Worm (Caenorhabditis elegans) whole organism, L1 larva: ENCODE data around the gene T12D8.9.

Experiments
- F16B12.6 ChIP-seq: fragments of 150-350 bp; optimal IDR thresholded peaks from 2 replicates; lab custom pipeline; 2014; ENCODE audit warnings: missing biosample characterization, missing genetic modification characterization
- alr-1 ChIP-seq: fragments of 200-800 bp; sonication (Bioruptor generic); optimal IDR thresholded peaks from 2 replicates; lab custom pipeline; 2018; ENCODE audit warnings: borderline replicate concordance, mild to moderate bottlenecking, missing genetic modification characterization, missing compliant biosample characterization
- aly-2 ChIP-seq: fragments of 150-350 bp; optimal IDR thresholded peaks from 2 replicates; lab custom pipeline; 2014; ENCODE audit warnings: missing biosample characterization, missing genetic modification characterization
- blmp-1 ChIP-seq: fragments of 150-350 bp; optimal IDR thresholded peaks from 2 replicates; lab custom pipeline; 2014; ENCODE audit warnings: missing biosample characterization, missing genetic modification characterization
- ceh-63 ChIP-seq: fragments of 200-800 bp; sonication (Bioruptor generic); optimal IDR thresholded peaks from 2 replicates; lab custom pipeline; 2018; ENCODE audit warnings: mild to moderate bottlenecking, missing genetic modification characterization, missing compliant biosample characterization
- ceh-88 ChIP-seq: fragments of 200-800 bp; sonication (Bioruptor generic); IDR thresholded peaks from 2 replicates; pipeline ENCODE4 v1.3.6; 2022; ENCODE audit warnings: missing genetic modification characterization, missing compliant biosample characterization
- ces-1 ChIP-seq: fragments of 150-350 bp; optimal IDR thresholded peaks from 2 replicates; lab custom pipeline; 2014; ENCODE audit warnings: missing biosample characterization, missing genetic modification reagents, missing genetic modification characterization
- dpl-1 ChIP-seq, 3 experiments: fragments of 150-350 bp in 2 of 3; sonication (generic microtip) in 1 of 3; optimal IDR thresholded peaks; 2 replicates each; lab custom pipeline; 2014 to 2017; ENCODE audit warnings: missing biosample characterization in 3 of 3, missing genetic modification characterization in 3 of 3, missing genetic modification reagents in 3 of 3
- egl-13 ChIP-seq: sonication (generic microtip); optimal IDR thresholded peaks from 2 replicates; lab custom pipeline; 2016; ENCODE audit warnings: missing genotype, missing genetic modification reagents, missing genetic modification characterization, missing compliant biosample characterization
- elt-3 ChIP-seq, 6 experiments: fragments of 150-350 bp in 1 of 6; sonication (generic microtip); optimal IDR thresholded peaks; 2 replicates each; lab custom pipeline; 2017 to 2018; ENCODE audit warnings: missing biosample characterization in 6 of 6, missing genetic modification characterization in 6 of 6, inconsistent platforms in 1 of 6
- ets-5 ChIP-seq: fragments of 200-800 bp; sonication (Bioruptor generic); IDR thresholded peaks from 2 replicates; pipeline ENCODE4 v1.3.6; 2022; ENCODE audit warnings: missing genetic modification characterization, missing compliant biosample characterization
- grh-1 ChIP-seq: fragments of 200-800 bp; sonication (Bioruptor generic); IDR thresholded peaks from 2 replicates; pipeline ENCODE4 v1.3.6; 2022; ENCODE audit warnings: missing genetic modification reagents, missing genetic modification characterization, missing compliant biosample characterization
- irx-1 ChIP-seq: sonication (generic microtip); optimal IDR thresholded peaks from 2 replicates; lab custom pipeline; 2016; ENCODE audit warnings: missing genetic modification characterization, missing compliant biosample characterization
- isw-1 ChIP-seq: fragments of 200-800 bp; sonication (Bioruptor generic); IDR thresholded peaks from 2 replicates; pipeline ENCODE4 v1.3.6; 2022; ENCODE audit warnings: missing genetic modification characterization, missing compliant biosample characterization
- lin-35 ChIP-seq, 2 experiments: fragments of 150-350 bp; optimal IDR thresholded peaks; 2 replicates each; lab custom pipeline; 2014; ENCODE audit warnings: missing biosample characterization in 2 of 2, missing genetic modification characterization in 2 of 2, missing genetic modification reagents in 2 of 2
- lin-39 ChIP-seq: fragments of 150-350 bp; optimal IDR thresholded peaks from 2 replicates; lab custom pipeline; 2014; ENCODE audit warnings: missing biosample characterization, missing genetic modification reagents, missing genetic modification characterization
- lir-3 ChIP-seq: sonication (generic microtip); optimal IDR thresholded peaks from 2 replicates; lab custom pipeline; 2016; ENCODE audit warnings: mild to moderate bottlenecking, missing genetic modification characterization, moderate library complexity, missing compliant biosample characterization; ENCODE audit not compliant: poor library complexity
- lsy-2 ChIP-seq, 2 experiments: fragments of 150-350 bp; optimal IDR thresholded peaks; 2 replicates each; lab custom pipeline; 2014; ENCODE audit warnings: missing biosample characterization in 2 of 2, missing genetic modification characterization in 2 of 2
- mab-9 ChIP-seq: fragments of 200-800 bp; sonication (Bioruptor generic); IDR thresholded peaks from 2 replicates; pipeline ENCODE4 v1.3.6; 2022; ENCODE audit warnings: missing genetic modification reagents, missing genetic modification characterization, missing compliant biosample characterization
- mef-2 ChIP-seq: fragments of 150-350 bp; optimal IDR thresholded peaks from 2 replicates; lab custom pipeline; 2014; ENCODE audit warnings: missing biosample characterization, missing genetic modification characterization
- nhr-19 ChIP-seq: fragments of 200-800 bp; sonication (Bioruptor generic); conservative IDR thresholded peaks from 2 replicates; pipeline ENCODE4 v1.3.6; 2022; ENCODE audit warnings: missing genetic modification characterization, missing compliant biosample characterization
- nhr-237 ChIP-seq: fragments of 150-350 bp; optimal IDR thresholded peaks from 2 replicates; lab custom pipeline; 2014; ENCODE audit warnings: missing biosample characterization, missing genetic modification characterization
- nhr-77 ChIP-seq: fragments of 150-350 bp; optimal IDR thresholded peaks from 2 replicates; lab custom pipeline; 2014; ENCODE audit warnings: missing biosample characterization, missing genetic modification characterization
- nhr-85 ChIP-seq: sonication (generic microtip); peaks from one replicate; lab custom pipeline; 2016; ENCODE audit warnings: missing genetic modification characterization, inconsistent platforms, missing compliant biosample characterization
- pqm-1 ChIP-seq: sonication (generic microtip); optimal IDR thresholded peaks from 3 replicates; lab custom pipeline; 2017; ENCODE audit warnings: missing biosample characterization, missing genetic modification characterization
- sup-37 ChIP-seq: fragments of 200-800 bp; sonication (Bioruptor generic); optimal IDR thresholded peaks from 2 replicates; lab custom pipeline; 2018; ENCODE audit warnings: mild to moderate bottlenecking, missing genetic modification characterization, missing compliant biosample characterization
- tlp-1 ChIP-seq: fragments of 150-350 bp; optimal IDR thresholded peaks from 2 replicates; lab custom pipeline; 2014; ENCODE audit warnings: missing biosample characterization, missing genetic modification characterization
- unc-30 ChIP-seq: sonication (generic microtip); optimal IDR thresholded peaks from 2 replicates; lab custom pipeline; 2017; ENCODE audit warnings: missing biosample characterization, missing genetic modification characterization
- unc-62 ChIP-seq: fragments of 150-350 bp; optimal IDR thresholded peaks from 2 replicates; lab custom pipeline; 2014; ENCODE audit warnings: missing biosample characterization, missing genetic modification reagents, missing genetic modification characterization
- vab-15 ChIP-seq: sonication (generic microtip); optimal IDR thresholded peaks from 2 replicates; lab custom pipeline; 2017; ENCODE audit warnings: missing genotype, mild to moderate bottlenecking, missing genetic modification characterization, missing compliant biosample characterization
- zag-1 ChIP-seq: fragments of 150-350 bp; optimal IDR thresholded peaks from 2 replicates; lab custom pipeline; 2014; ENCODE audit warnings: missing biosample characterization, missing genetic modification characterization

The T12D8.9 gene

DNA sequence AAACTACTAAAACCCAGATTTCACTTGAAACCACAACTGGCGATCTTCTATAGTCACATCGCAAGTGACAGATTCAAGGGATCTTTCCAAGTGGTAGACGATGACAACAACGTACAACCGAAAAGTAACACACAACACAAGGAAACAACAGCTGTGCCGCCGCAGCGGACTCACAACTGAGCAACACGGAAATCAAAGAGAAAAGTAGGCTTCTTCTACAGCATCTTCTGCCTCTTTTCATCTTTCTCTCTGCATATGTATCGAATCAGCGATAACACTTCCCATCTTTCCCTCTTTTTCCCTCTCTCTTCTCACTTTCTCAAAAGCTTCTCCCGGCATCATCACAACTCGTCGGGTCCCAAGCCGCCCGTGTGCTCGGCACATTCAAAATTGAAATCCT is at the start of gene T12D8.9 (continued):
- no peak for TF ChIP-seq ceh-63
- no peak for TF ChIP-seq irx-1 (tag; lab: Kevin White, UChicago)
- TF ChIP-seq unc-62 (GFP tag; lab: Kevin White, UChicago) = no peak
- TF ChIP-seq sup-37 (GFP tag; lab: Kevin White, UChicago) = no peak
- TF ChIP-seq lin-35 (GFP tag; optimal IDR thresholded peaks at IDR 0.05; lab: Kevin White, UChicago) = no peak
- no peak for TF ChIP-seq aly-2 (tag; lab: Kevin White, UChicago)
- no peak for TF ChIP-seq unc-30 (tag; lab: Kevin White, UChicago)

DNA sequence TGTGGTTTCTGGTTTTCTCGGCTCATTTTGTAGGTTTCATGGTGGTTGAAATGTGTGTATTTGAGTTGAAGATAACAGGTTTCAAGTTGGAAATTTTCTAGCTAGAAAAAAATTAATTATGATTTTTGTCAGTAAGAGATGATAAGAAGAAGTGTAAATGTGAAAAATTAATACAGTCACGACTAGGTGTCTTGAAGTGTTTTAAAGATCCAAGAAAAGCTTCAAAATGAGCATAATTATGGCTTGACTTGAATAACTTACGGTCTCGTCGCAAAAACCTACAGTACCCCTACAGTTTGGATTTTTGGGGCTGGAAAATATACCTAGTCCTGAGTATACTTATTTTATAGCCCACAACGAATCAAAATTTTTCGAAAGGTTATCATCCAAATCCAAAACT is 46.6 kb upstream of the T12D8.9 start, which contains the start of gene exc-12:
Gene exc-12 (minus strand): TSS at position 101 of the 400 bp plus-strand sequence.
- TF ChIP-seq isw-1 (GFP tag; lab: Robert Waterston, UW) = no peak
- no peak for TF ChIP-seq lsy-2 (tag; optimal IDR thresholded peaks at IDR 0.05; lab: Kevin White, UChicago)
- TF ChIP-seq lir-3 (tag; lab: Kevin White, UChicago) = no peak
- no peak for TF ChIP-seq ceh-88 (GFP tag; lab: Robert Waterston, UW)
- TF ChIP-seq, all 84 proteins: peak for 0

DNA sequence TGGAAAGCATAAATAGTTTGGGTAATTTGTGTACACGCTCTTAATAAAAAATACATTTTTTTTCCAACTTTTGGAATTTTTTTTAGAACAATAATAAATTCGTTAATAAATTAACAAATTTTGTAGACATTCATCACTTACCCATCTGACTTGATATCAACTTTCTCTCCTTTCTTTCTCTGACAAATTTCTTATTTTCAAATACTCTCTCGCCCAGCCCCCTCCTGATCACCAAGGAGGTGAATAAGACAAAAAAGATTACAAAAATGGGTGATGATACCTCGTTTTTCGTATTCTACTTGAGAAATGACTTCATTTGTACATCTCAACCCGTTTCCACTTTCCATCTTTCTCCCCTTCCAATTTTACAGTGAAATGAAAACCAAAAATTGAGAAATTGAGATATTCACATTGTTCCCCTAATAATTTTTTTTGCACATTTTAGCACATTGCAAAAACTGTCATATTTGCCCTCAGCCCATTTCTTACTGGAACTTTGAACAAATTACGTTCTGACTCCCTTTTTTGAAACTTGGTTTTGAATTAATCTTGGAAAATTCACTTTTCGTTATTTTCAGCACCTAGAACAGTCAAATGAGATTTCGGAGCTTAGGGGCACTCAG is 41.2 kb upstream of the T12D8.9 start, which contains the start of gene osm-7:
Gene osm-7 (plus strand): TSS at position 573 of the 623 bp plus-strand sequence.
- TF ChIP-seq pqm-1 (tag; lab: Kevin White, UChicago) = no peak
- no peak for TF ChIP-seq nhr-19 (GFP tag; lab: Robert Waterston, UW)
- TF ChIP-seq nhr-77 (tag; lab: Kevin White, UChicago) = no peak
- TF ChIP-seq tlp-1 = no peak
- TF ChIP-seq dpl-1 (GFP tag; optimal IDR thresholded peaks at IDR 0.05; lab: Kevin White, UChicago) = no peak
- TF ChIP-seq aly-2 (tag; lab: Kevin White, UChicago) = no peak
- TF ChIP-seq nhr-85 (tag; lab: Kevin White, UChicago) = peak; percentile 37
- no peak for TF ChIP-seq vab-15
- no peak for TF ChIP-seq ces-1 (GFP tag; lab: Kevin White, UChicago)
- no peak for TF ChIP-seq alr-1 (tag; lab: Kevin White, UChicago)
- TF ChIP-seq blmp-1 = peak; percentile 70
- TF ChIP-seq F16B12.6 (tag; lab: Kevin White, UChicago) = no peak
- TF ChIP-seq zag-1 = no peak
- TF ChIP-seq elt-3 (tag; optimal IDR thresholded peaks at IDR 0.05; lab: Kevin White, UChicago) = peak in 1 of 6 experiments; percentile 55
- TF ChIP-seq, all 84 proteins: peak for 3

DNA sequence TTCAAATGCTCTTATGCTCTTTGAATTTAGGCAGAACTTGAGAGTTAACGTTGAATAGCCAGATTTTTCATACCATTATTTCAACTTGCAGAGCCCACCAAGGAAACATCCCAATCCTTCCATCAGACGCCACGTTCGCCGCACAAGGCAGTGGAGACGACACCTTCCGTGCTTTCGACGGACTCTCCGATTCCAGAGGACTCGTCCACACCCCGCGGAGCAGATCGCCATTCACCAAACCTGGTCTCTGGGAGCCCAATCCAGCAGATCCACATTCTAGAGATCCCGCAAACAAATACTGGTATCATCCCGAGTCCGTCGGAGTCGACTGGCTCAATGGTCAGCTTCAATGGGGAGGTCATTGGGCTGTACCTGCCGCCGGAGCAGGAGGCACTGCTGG is 36.8 kb upstream of the T12D8.9 start:
- TF ChIP-seq grh-1 = 0 out of 2 replicates have a peak, but pooled peaks have one; percentile 14
- TF ChIP-seq mef-2 (tag; lab: Kevin White, UChicago) = no peak
- TF ChIP-seq, all 84 proteins: peak for 1

DNA sequence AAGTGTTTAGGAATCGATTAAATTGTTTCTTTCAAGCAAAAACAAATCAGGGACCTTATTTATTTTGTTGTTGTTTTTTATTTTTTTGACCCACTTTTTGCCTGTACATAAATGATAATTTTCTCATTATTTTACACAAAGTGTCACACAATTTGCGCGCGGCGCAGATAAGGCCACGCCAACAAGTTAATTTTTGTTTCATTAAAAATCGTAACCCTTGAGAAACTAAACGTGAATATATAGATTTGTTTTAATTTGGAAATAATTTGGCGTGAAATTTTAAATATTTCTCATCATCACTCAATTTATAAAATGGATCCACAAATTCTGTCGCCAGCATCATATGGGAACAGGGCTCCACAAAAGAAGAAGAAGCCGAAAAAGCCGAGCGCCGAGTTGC is 36.4 kb upstream of the T12D8.9 start, which contains the start of gene T05D4.5:
Gene T05D4.5 (plus strand): TSS at position 301 of the 400 bp plus-strand sequence.
- no peak for TF ChIP-seq nhr-85 (tag; lab: Kevin White, UChicago)

DNA sequence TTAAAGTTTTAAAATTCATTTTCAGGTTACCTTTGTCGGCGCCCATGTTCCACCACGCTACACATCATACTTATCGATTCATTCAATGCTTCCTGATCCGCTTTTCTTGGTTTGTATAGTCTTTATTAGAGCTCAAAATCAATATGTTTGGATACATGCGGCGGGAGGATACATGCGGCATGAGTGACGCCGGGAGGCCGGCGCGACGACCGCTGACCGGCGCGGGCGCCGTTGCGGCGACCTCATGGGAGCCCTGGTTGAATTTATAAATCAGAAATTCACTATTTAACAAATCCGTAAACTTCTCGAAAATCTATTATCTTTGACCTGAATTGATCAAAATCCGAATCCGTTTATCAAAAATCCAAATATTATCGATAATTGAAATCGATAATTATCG is 35.2 kb upstream of the T12D8.9 start:
- no peak for TF ChIP-seq nhr-237 (tag; lab: Kevin White, UChicago)
- no peak for TF ChIP-seq ets-5 (GFP tag; lab: Robert Waterston, UW)
- TF ChIP-seq grh-1 = no peak
- no peak for TF ChIP-seq egl-13
- TF ChIP-seq lin-39 = no peak
- no peak for TF ChIP-seq blmp-1

DNA sequence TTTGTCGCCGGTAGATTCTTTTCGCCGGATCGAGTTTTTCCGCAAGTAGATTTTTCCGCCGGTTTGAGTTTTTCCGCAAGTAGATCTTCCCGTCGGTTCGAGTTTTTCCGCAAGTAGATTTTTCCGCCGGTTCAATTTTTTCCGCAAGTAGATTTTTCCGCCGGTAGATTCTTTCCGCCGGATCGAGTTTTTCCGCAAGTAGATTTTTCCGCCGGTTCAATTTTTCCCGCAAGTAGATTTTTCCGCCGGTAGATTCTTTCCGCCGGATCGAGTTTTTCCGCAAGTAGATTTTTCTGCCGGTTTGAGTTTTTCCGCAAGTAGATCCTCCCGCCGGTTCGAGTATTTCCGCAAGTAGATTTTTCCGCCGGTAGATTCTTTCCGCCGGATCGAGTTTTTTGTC is 31.8 kb upstream of the T12D8.9 start:
- 0 out of 2 replicates have a peak, but pooled peaks have one; percentile 36 for TF ChIP-seq mab-9 (GFP tag; lab: Robert Waterston, UW)
- TF ChIP-seq ets-5 (GFP tag; lab: Robert Waterston, UW) = 0 out of 2 replicates have a peak, but pooled peaks have one; percentile 76
- TF ChIP-seq grh-1 = peak; percentile 18; the same call in 1 of the 2 replicates
- TF ChIP-seq, all 84 proteins: peak for 3; not testable (repeated sequence) for 81
